Fruit fly (Drosophila melanogaster): Measurements from ENCODE around the gene CG15824.

The CG15824 gene

dm6 chr2L:869497-870040 lies 15.4 kb downstream of the CG15824 start, which contains the start of gene dbe:
dbe (minus strand) TSS chr2L:869857.
- TF ChIP-seq foxo (GFP tag; optimal IDR thresholded peaks at IDR 0.05) (peak in 1 of 2 experiments; percentile 56), fru (GFP tag; optimal IDR thresholded peaks at IDR 0.05) (no peak), tai (GFP tag; optimal IDR thresholded peaks at IDR 0.05) (no peak), Abd-B (GFP tag; optimal IDR thresholded peaks at IDR 0.05) (no peak), woc (GFP tag; optimal IDR thresholded peaks at IDR 0.05) (no peak), Rel (GFP tag; optimal IDR thresholded peaks at IDR 0.05) (no peak), Rel (tag; optimal IDR thresholded peaks at IDR 0.05) (no peak), Dif (GFP tag; optimal IDR thresholded peaks at IDR 0.05; ENCODE audit: partially characterized antibody) (no peak), Myc (optimal IDR thresholded peaks at IDR 0.05) (no peak), dmrt93B (GFP tag; optimal IDR thresholded peaks at IDR 0.05) (no peak), Jra (GFP tag; optimal IDR thresholded peaks at IDR 0.05) (no peak), pan (optimal IDR thresholded peaks at IDR 0.05) (no peak), N (GFP tag; optimal IDR thresholded peaks at IDR 0.05) (no peak), jim (GFP tag; optimal IDR thresholded peaks at IDR 0.05) (no peak), Hr83 (GFP tag; optimal IDR thresholded peaks at IDR 0.05; ENCODE audit: poor library complexity, severe bottlenecking) (peak; percentile 19), CG32264 (GFP tag; optimal IDR thresholded peaks at IDR 0.05) (no peak), Vsx2 (GFP tag; optimal IDR thresholded peaks at IDR 0.05; ENCODE audit: partially characterized antibody) (no peak), CrebA (GFP tag; optimal IDR thresholded peaks at IDR 0.05; ENCODE audit: borderline replicate concordance) (no peak), HLH106 (tag; optimal IDR thresholded peaks at IDR 0.05) (peak; percentile 38), rgr (GFP tag; optimal IDR thresholded peaks at IDR 0.05) (no peak), Sp1 (GFP tag; optimal IDR thresholded peaks at IDR 0.05) (peak; percentile 25)

dm6 chr2L:868961-869360 lies 16.0 kb downstream of the CG15824 start:
- TF ChIP-seq Hr78 (GFP tag; optimal IDR thresholded peaks at IDR 0.05) (no peak), Vsx2 (GFP tag; optimal IDR thresholded peaks at IDR 0.05; ENCODE audit: partially characterized antibody) (no peak), brk (GFP tag; optimal IDR thresholded peaks at IDR 0.05) (no peak), N (GFP tag; optimal IDR thresholded peaks at IDR 0.05) (no peak), CG32264 (GFP tag; optimal IDR thresholded peaks at IDR 0.05) (no peak), Rel (GFP tag; optimal IDR thresholded peaks at IDR 0.05) (no peak), Rel (tag; optimal IDR thresholded peaks at IDR 0.05) (no peak), HLH106 (tag; optimal IDR thresholded peaks at IDR 0.05) (no peak), Myc (optimal IDR thresholded peaks at IDR 0.05) (no peak), dsf (GFP tag; optimal IDR thresholded peaks at IDR 0.05; ENCODE audit: borderline replicate concordance) (no peak), CrebA (GFP tag; optimal IDR thresholded peaks at IDR 0.05; ENCODE audit: borderline replicate concordance) (no peak), lola (GFP tag; optimal IDR thresholded peaks at IDR 0.05) (no peak), rgr (GFP tag; optimal IDR thresholded peaks at IDR 0.05) (no peak), fru (GFP tag; optimal IDR thresholded peaks at IDR 0.05) (no peak), Sp1 (GFP tag; optimal IDR thresholded peaks at IDR 0.05) (no peak), usp (GFP tag; optimal IDR thresholded peaks at IDR 0.05) (no peak), Hr83 (GFP tag; optimal IDR thresholded peaks at IDR 0.05; ENCODE audit: poor library complexity, severe bottlenecking) (no peak), br (GFP tag; optimal IDR thresholded peaks at IDR 0.05) (no peak)

- TF ChIP-seq CG9705 (GFP tag; optimal IDR thresholded peaks at IDR 0.05) (no peak), jim (GFP tag; optimal IDR thresholded peaks at IDR 0.05) (no peak), h (GFP tag; optimal IDR thresholded peaks at IDR 0.05) (peak; percentile 48), OdsH (GFP tag; optimal IDR thresholded peaks at IDR 0.05) (no peak), usp (GFP tag; optimal IDR thresholded peaks at IDR 0.05) (no peak), sage (GFP tag; optimal IDR thresholded peaks at IDR 0.05) (peak; percentile 21), Myc (optimal IDR thresholded peaks at IDR 0.05) (no peak), N (GFP tag; optimal IDR thresholded peaks at IDR 0.05) (no peak), lola (GFP tag; optimal IDR thresholded peaks at IDR 0.05) (no peak), Hr78 (GFP tag; optimal IDR thresholded peaks at IDR 0.05) (no peak), foxo (GFP tag; optimal IDR thresholded peaks at IDR 0.05) (no peak), psq (GFP tag; optimal IDR thresholded peaks at IDR 0.05) (peak; percentile 38), Vsx2 (GFP tag; optimal IDR thresholded peaks at IDR 0.05; ENCODE audit: partially characterized antibody) (no peak), sv (GFP tag; optimal IDR thresholded peaks at IDR 0.05) (no peak), Jra (GFP tag; optimal IDR thresholded peaks at IDR 0.05) (no peak), Sp1 (GFP tag; optimal IDR thresholded peaks at IDR 0.05) (peak; percentile 30), HLH106 (tag; optimal IDR thresholded peaks at IDR 0.05) (peak; percentile 43), brk (GFP tag; optimal IDR thresholded peaks at IDR 0.05) (peak; percentile 37), ey (GFP tag; optimal IDR thresholded peaks at IDR 0.05) (no peak), woc (GFP tag; optimal IDR thresholded peaks at IDR 0.05) (peak; percentile 36), pan (optimal IDR thresholded peaks at IDR 0.05) (no peak), fru (GFP tag; optimal IDR thresholded peaks at IDR 0.05) (peak; percentile 68), dsf (GFP tag; optimal IDR thresholded peaks at IDR 0.05; ENCODE audit: borderline replicate concordance) (no peak), Mio (GFP tag; optimal IDR thresholded peaks at IDR 0.05) (no peak), br (GFP tag; optimal IDR thresholded peaks at IDR 0.05) (no peak), dmrt93B (GFP tag; optimal IDR thresholded peaks at IDR 0.05) (no peak), CrebA (GFP tag; optimal IDR thresholded peaks at IDR 0.05; ENCODE audit: borderline replicate concordance) (no peak), CG32264 (GFP tag; optimal IDR thresholded peaks at IDR 0.05) (no peak), Abd-B (GFP tag; optimal IDR thresholded peaks at IDR 0.05) (no peak), dl (GFP tag; optimal IDR thresholded peaks at IDR 0.05; ENCODE audit: insufficient read depth in 1 of 2, partially characterized antibody in 2 of 2) (peak in 1 of 2 experiments; percentile 56), GATAd (GFP tag; optimal IDR thresholded peaks at IDR 0.05) (no peak), Rel (GFP tag; optimal IDR thresholded peaks at IDR 0.05) (no peak), Rel (tag; optimal IDR thresholded peaks at IDR 0.05) (peak; percentile 6), Dif (GFP tag; optimal IDR thresholded peaks at IDR 0.05; ENCODE audit: partially characterized antibody) (peak; percentile 82), Dfd (GFP tag; optimal IDR thresholded peaks at IDR 0.05) (no peak), tai (GFP tag; optimal IDR thresholded peaks at IDR 0.05) (no peak), Hnf4 (GFP tag; optimal IDR thresholded peaks at IDR 0.05) (peak; percentile 43)
Observed at dm6 chr2L:867899-868605, 16.9 kb downstream of the CG15824 start, which contains the start of gene aru. aru (minus strand) TSS chr2L:868354.

Data from whole organism, wandering third instar larva.